Worm (Caenorhabditis elegans) whole organism, mixed stage, embryonic: ENCODE results near the gene C14B1.2.

Experiments
- elt-1 ChIP-seq: sonication (generic microtip); optimal IDR thresholded peaks from 2 replicates; lab custom pipeline; 2017; ENCODE audit warnings: missing genetic modification characterization, mild to moderate bottlenecking, missing compliant biosample characterization, antibody characterized with exemption, moderate library complexity, borderline replicate concordance; ENCODE audit not compliant: insufficient read depth
- unc-62 ChIP-seq: fragments of 150-350 bp; optimal IDR thresholded peaks from 2 replicates; lab custom pipeline; 2014; ENCODE audit warnings: missing biosample characterization, missing genetic modification reagents, missing genetic modification characterization

- no peak for TF ChIP-seq unc-62 (GFP tag; lab: Kevin White, UChicago)
- no peak for TF ChIP-seq elt-1
These were observed 28.4 kb downstream of the C14B1.2 start, which contains the start of gene F34D10.8 for ce11 chrIII:3730475-3730874.
